Fruit fly (Drosophila melanogaster): ENCODE data around the gene CG34012.

CG34012 gene

dm6 chr3L:11097982-11098663 lies 11.2 kb downstream of the CG34012 start, which contains the start of the genes Irbp18 and APP-BP1 (continued):
- TF ChIP-seq ro (GFP tag; IDR thresholded peaks at IDR 0.05) = no peak; the same call in 1 of the 2 replicates
- peak; percentile 92 for TF ChIP-seq nau (GFP tag; optimal IDR thresholded peaks at IDR 0.05)
- TF ChIP-seq CG18011 (GFP tag; optimal IDR thresholded peaks at IDR 0.05) = peak; percentile 88
- no peak for TF ChIP-seq Lpt (GFP tag; optimal IDR thresholded peaks at IDR 0.05)
- TF ChIP-seq CG1832 (GFP tag; optimal IDR thresholded peaks at IDR 0.05) = no peak
- peak; percentile 61 for TF ChIP-seq HmgD (GFP tag; optimal IDR thresholded peaks at IDR 0.05)
- peak; percentile 84 for TF ChIP-seq CG3407 (GFP tag; optimal IDR thresholded peaks at IDR 0.05)
- TF ChIP-seq CG6683 (GFP tag; optimal IDR thresholded peaks at IDR 0.05) = peak; percentile 88
- peak; percentile 94 for TF ChIP-seq tin (GFP tag; optimal IDR thresholded peaks at IDR 0.05)
- TF ChIP-seq stc (GFP tag; IDR thresholded peaks at IDR 0.05) = peak; percentile 84
- peak; percentile 44; the same call in 1 of the 2 replicates for TF ChIP-seq CG43689 (GFP tag; IDR thresholded peaks at IDR 0.05)
- peak; percentile 91 for TF ChIP-seq luna (GFP tag; optimal IDR thresholded peaks at IDR 0.05)
- TF ChIP-seq da (GFP tag; optimal IDR thresholded peaks at IDR 0.05) = peak; percentile 93
- peak; percentile 92 for TF ChIP-seq sob (GFP tag; IDR thresholded peaks at IDR 0.05)
- no peak for TF ChIP-seq sc (optimal IDR thresholded peaks at IDR 0.05)
- peak; percentile 90 for TF ChIP-seq sc (GFP tag; optimal IDR thresholded peaks at IDR 0.05)
- TF ChIP-seq CG7372 (GFP tag; IDR thresholded peaks at IDR 0.05) = peak; percentile 84
- peak; percentile 93 for TF ChIP-seq HHEX (GFP tag; optimal IDR thresholded peaks at IDR 0.05)
- TF ChIP-seq CG31224 (GFP tag; IDR thresholded peaks at IDR 0.05) = peak; percentile 81
- no peak for TF ChIP-seq Opbp (GFP tag; IDR thresholded peaks at IDR 0.05; ENCODE audit: partially characterized antibody)
- peak; percentile 78 for TF ChIP-seq sqz (GFP tag; optimal IDR thresholded peaks at IDR 0.05)
- peak; percentile 87 for TF ChIP-seq nerfin-1 (tag; optimal IDR thresholded peaks at IDR 0.05)
- TF ChIP-seq ci (GFP tag; IDR thresholded peaks at IDR 0.05) = peak; percentile 84
- TF ChIP-seq pita (GFP tag; optimal IDR thresholded peaks at IDR 0.05) = no peak
- TF ChIP-seq Med (GFP tag) = peak; percentile 99
- TF ChIP-seq Atf3 (GFP tag; optimal IDR thresholded peaks at IDR 0.05) = peak; percentile 93
- peak; percentile 80; the same call in 1 of the 2 replicates for TF ChIP-seq klu (GFP tag; IDR thresholded peaks at IDR 0.05)
- TF ChIP-seq CG4424 (GFP tag; optimal IDR thresholded peaks at IDR 0.05) = peak; percentile 96
- TF ChIP-seq tna (GFP tag; IDR thresholded peaks at IDR 0.05; ENCODE audit: partially characterized antibody) = no peak
- peak; percentile 79 for TF ChIP-seq eyg (GFP tag; optimal IDR thresholded peaks at IDR 0.05)
- peak; percentile 93 for TF ChIP-seq unpg (GFP tag; optimal IDR thresholded peaks at IDR 0.05)
- peak; percentile 73 for TF ChIP-seq CG15479 (GFP tag; optimal IDR thresholded peaks at IDR 0.05)
- peak; percentile 96 for TF ChIP-seq HLH54F (GFP tag; optimal IDR thresholded peaks at IDR 0.05)
- TF ChIP-seq CG8089 (GFP tag; optimal IDR thresholded peaks at IDR 0.05) = peak; percentile 92
- peak; percentile 92 for TF ChIP-seq Dek (tag; optimal IDR thresholded peaks at IDR 0.05)
- no peak for TF ChIP-seq ham (GFP tag; IDR thresholded peaks at IDR 0.05)
- TF ChIP-seq al (GFP tag; IDR thresholded peaks at IDR 0.05) = peak; percentile 89
- peak; percentile 82 for TF ChIP-seq CG31388 (GFP tag; optimal IDR thresholded peaks at IDR 0.05)
- peak; percentile 69 for TF ChIP-seq Hey (tag; optimal IDR thresholded peaks at IDR 0.05)
- peak; percentile 78 for TF ChIP-seq CG10431 (GFP tag; optimal IDR thresholded peaks at IDR 0.05)
- peak; percentile 92 for TF ChIP-seq CG12769 (tag; optimal IDR thresholded peaks at IDR 0.05)
- TF ChIP-seq jigr1 (GFP tag; IDR thresholded peaks at IDR 0.05) = peak; percentile 54; the same call in 1 of the 3 replicates
- TF ChIP-seq CG16813 (GFP tag; IDR thresholded peaks at IDR 0.05; ENCODE audit: partially characterized antibody) = no peak
- TF ChIP-seq CG18262 (tag; optimal IDR thresholded peaks at IDR 0.05) = peak; percentile 93
- TF ChIP-seq Fer1 (GFP tag; optimal IDR thresholded peaks at IDR 0.05) = peak; percentile 94
- TF ChIP-seq CG12236 (GFP tag; optimal IDR thresholded peaks at IDR 0.05) = peak; percentile 90
- TF ChIP-seq inv (GFP tag; IDR thresholded peaks at IDR 0.05; ENCODE audit: partially characterized antibody) = no peak
- TF ChIP-seq CG11093 (GFP tag; IDR thresholded peaks at IDR 0.05) = peak; percentile 71; the same call in 1 of the 3 replicates
- no peak for TF ChIP-seq HLHmδ (GFP tag; optimal IDR thresholded peaks at IDR 0.05)
- TF ChIP-seq ab (GFP tag; optimal IDR thresholded peaks at IDR 0.05) = peak; percentile 76
